Fruit fly (Drosophila melanogaster): Measurements from ENCODE around the gene E23.

E23 gene

dm6 chr2L:3332514-3332913 lies 22.1 kb downstream of the E23 start, which contains the start of gene CG15408:
TSS of gene CG15408 (plus strand) at chr2L:3332814.
- TF ChIP-seq CG17801 (GFP tag; optimal IDR thresholded peaks at IDR 0.05; ENCODE audit: partially characterized antibody): no peak

- no peak for TF ChIP-seq CG17801 (GFP tag; optimal IDR thresholded peaks at IDR 0.05; ENCODE audit: partially characterized antibody)
Observed at dm6 chr2L:3330628-3331027, 24.0 kb downstream of the E23 start, which contains the start of gene CG3285. TSS of gene CG3285 (plus strand) at chr2L:3330928.

dm6 chr2L:3327603-3328002 lies 27.0 kb downstream of the E23 start, which contains the start of gene CG33282:
TSS of gene CG33282 (plus strand) at chr2L:3327903.
- TF ChIP-seq CG17801 (GFP tag; optimal IDR thresholded peaks at IDR 0.05; ENCODE audit: partially characterized antibody): no peak

dm6 chr2L:3323319-3324287 lies 31.0 kb downstream of the E23 start, which contains the start of gene CG33281:
TSS of gene CG33281 (plus strand) at chr2L:3324237.
- no peak for TF ChIP-seq CG17801 (GFP tag; optimal IDR thresholded peaks at IDR 0.05; ENCODE audit: partially characterized antibody)

DNA sequence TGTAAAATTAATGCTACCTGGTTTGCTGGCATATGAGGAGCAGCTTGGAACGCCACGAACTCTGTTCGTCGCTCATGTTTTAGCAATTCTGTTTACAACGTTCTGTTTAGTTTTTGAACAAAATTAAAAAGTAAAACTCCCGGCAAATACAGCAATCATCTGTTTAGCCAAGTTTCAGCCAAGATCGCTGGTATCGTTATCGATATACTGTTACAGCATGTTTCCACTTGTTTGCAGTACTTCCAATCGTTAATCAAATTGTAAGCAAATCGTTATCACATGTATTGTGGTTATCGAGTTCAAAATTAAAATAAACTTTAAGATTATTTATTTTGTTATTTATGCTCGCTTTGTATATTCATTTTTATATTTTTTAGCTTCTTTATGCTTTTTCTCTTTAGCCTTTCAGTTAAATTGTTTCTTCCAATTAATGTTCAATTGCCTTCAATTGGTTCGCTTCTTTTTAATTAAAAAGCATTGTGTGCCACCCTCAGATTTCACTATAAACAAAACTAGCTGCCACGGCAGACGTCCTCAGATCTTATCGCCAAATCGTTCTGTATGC lies 34.8 kb downstream of the E23 start, which contains the start of the genes Fign and CG8837:
TSS of gene Fign (minus strand) at position 142 of the 565 bp plus-strand sequence.
TSS of gene CG8837 (plus strand) at position 515 of the 565 bp plus-strand sequence.
- no peak for TF ChIP-seq CG17801 (GFP tag; optimal IDR thresholded peaks at IDR 0.05; ENCODE audit: partially characterized antibody)

- no peak for TF ChIP-seq CG17801 (GFP tag; optimal IDR thresholded peaks at IDR 0.05; ENCODE audit: partially characterized antibody)
Observed at dm6 chr2L:3308529-3309272, 45.9 kb downstream of the E23 start, which contains the start of gene CG15406. TSS of gene CG15406 (plus strand) at chr2L:3309222.

- no peak for TF ChIP-seq CG17801 (GFP tag; optimal IDR thresholded peaks at IDR 0.05; ENCODE audit: partially characterized antibody)
Observed at dm6 chr2L:3307189-3307588, 47.4 kb downstream of the E23 start.

- no peak for TF ChIP-seq CG17801 (GFP tag; optimal IDR thresholded peaks at IDR 0.05; ENCODE audit: partially characterized antibody)
Observed at dm6 chr2L:3304831-3305828, 49.5 kb downstream of the E23 start.

DNA sequence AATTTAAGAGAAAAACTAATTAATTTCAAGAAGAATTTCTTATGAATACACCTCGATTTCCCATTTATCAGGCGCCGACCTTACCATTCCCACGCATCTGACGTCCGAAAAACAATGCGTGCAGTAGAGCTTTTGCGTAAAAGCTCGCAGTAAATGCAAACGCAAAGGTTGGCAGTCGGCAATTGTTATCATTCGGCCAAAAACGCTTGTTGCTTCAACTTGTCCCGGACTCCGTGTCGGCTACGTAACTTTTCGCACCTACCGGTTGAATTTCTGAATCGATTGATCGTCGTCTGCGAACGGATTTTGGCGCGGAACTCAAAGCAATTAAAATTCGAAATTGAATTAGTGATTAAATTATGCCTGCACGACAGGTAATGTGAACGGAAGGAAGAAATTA lies 50.7 kb downstream of the E23 start, which contains the start of gene CG3277:
TSS of gene CG3277 (plus strand) at position 208 of the 400 bp plus-strand sequence.
- TF ChIP-seq CG17801 (GFP tag; optimal IDR thresholded peaks at IDR 0.05; ENCODE audit: partially characterized antibody): no peak

- TF ChIP-seq CG17801 (GFP tag; optimal IDR thresholded peaks at IDR 0.05; ENCODE audit: partially characterized antibody): peak; percentile 24
Observed at dm6 chr2L:3302958-3303842, 51.4 kb downstream of the E23 start, which contains the start of gene CG9663. TSS of gene CG9663 (minus strand) at chr2L:3303130.

DNA sequence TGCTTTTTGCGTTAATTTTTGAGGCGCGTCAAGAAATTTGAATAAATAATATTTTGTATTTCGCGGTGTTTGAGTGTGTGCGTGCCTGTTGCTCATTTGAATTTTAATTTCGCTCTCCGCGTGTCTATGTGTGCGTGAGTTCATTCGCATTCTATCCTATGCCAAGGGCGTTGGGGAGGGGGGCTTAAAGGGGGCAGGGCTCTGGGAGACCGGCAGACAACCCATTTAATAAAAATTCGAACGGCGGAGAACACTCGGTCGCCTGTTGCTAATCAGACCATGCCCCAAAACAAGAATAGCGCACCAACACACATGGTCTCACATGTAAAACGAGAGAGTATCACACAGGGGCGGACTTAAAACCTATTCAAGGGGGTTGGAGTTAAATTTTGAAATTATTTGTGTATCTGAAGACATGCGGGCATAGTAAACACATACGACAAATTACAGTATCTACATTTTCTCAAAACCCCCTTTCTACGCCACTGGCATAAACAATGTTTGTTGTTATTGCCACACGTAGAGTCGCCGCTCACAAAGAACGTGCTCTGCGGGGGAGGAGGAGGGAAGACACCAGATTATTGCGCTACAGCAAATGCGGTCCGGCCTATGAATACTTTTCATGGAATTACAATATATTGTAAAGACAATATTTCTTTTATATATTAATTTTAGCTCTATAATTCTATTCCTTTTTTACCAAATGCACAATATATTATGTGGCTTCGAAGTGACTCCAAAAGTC lies 52.7 kb downstream of the E23 start:
- TF ChIP-seq CG17801 (GFP tag; optimal IDR thresholded peaks at IDR 0.05; ENCODE audit: partially characterized antibody): peak; percentile 99

dm6 chr2L:3301058-3301457 lies 53.6 kb downstream of the E23 start:
- TF ChIP-seq CG17801 (GFP tag; optimal IDR thresholded peaks at IDR 0.05; ENCODE audit: partially characterized antibody): no peak
